Worm (Caenorhabditis elegans) whole organism, early embryonic: ENCODE data around the gene F49H6.8.

Experiments
- B0310.2 ChIP-seq: sonication (generic microtip); optimal IDR thresholded peaks from 2 replicates; lab custom pipeline; 2016; ENCODE audit warnings: mild to moderate bottlenecking, missing genetic modification characterization, missing compliant biosample characterization
- F13C5.2 ChIP-seq: sonication (generic microtip); optimal IDR thresholded peaks from 2 replicates; lab custom pipeline; 2017; ENCODE audit warnings: mild to moderate bottlenecking, missing genetic modification characterization, inconsistent platforms, missing compliant biosample characterization
- aly-1 ChIP-seq: sonication (generic microtip); optimal IDR thresholded peaks from 2 replicates; lab custom pipeline; 2016; ENCODE audit warnings: missing genetic modification characterization, missing compliant biosample characterization
- ama-1 ChIP-seq: fragments of 150-350 bp; optimal IDR thresholded peaks from 2 replicates; lab custom pipeline; 2014
- ceh-13 ChIP-seq: fragments of 200-800 bp; sonication (Bioruptor generic); optimal IDR thresholded peaks from 2 replicates; lab custom pipeline; 2018; ENCODE audit warnings: mild to moderate bottlenecking, missing genetic modification characterization, missing compliant biosample characterization
- ceh-36 ChIP-seq: sonication (generic microtip); optimal IDR thresholded peaks from 2 replicates; lab custom pipeline; 2016; ENCODE audit warnings: missing genetic modification characterization, inconsistent platforms, missing compliant biosample characterization
- ets-7 ChIP-seq: sonication (generic microtip); optimal IDR thresholded peaks from 2 replicates; lab custom pipeline; 2016; ENCODE audit warnings: missing genotype, missing genetic modification characterization, missing compliant biosample characterization
- flt-1 ChIP-seq: fragments of 200-800 bp; sonication (Bioruptor generic); IDR thresholded peaks from 2 replicates; pipeline ENCODE4 v1.3.6; 2022; ENCODE audit warnings: missing genetic modification characterization, missing compliant biosample characterization
- hmbx-1 ChIP-seq: sonication (generic microtip); optimal IDR thresholded peaks from 2 replicates; lab custom pipeline; 2016; ENCODE audit warnings: mild to moderate bottlenecking, missing genetic modification characterization, missing compliant biosample characterization
- hmg-4 ChIP-seq: fragments of 200-800 bp; sonication (Bioruptor generic); optimal IDR thresholded peaks from 2 replicates; lab custom pipeline; 2018; ENCODE audit warnings: mild to moderate bottlenecking, missing genetic modification characterization, missing compliant biosample characterization
- hnd-1 ChIP-seq: sonication (generic microtip); optimal IDR thresholded peaks from 2 replicates; lab custom pipeline; 2016; ENCODE audit warnings: missing genetic modification characterization, missing compliant biosample characterization
- pes-1 ChIP-seq: fragments of 200-800 bp; sonication (Bioruptor generic); IDR thresholded peaks from 2 replicates; pipeline ENCODE4 v1.3.6; 2022; ENCODE audit warnings: missing genetic modification reagents, missing genetic modification characterization, missing compliant biosample characterization
- scrt-1 ChIP-seq: fragments of 200-800 bp; sonication (Bioruptor generic); IDR thresholded peaks from 2 replicates; pipeline ENCODE4 v1.3.6; 2022; ENCODE audit warnings: missing genetic modification characterization, missing compliant biosample characterization
- sea-1 ChIP-seq: fragments of 200-800 bp; sonication (Bioruptor generic); conservative IDR thresholded peaks from 2 replicates; pipeline ENCODE4 v1.3.6; 2022; ENCODE audit warnings: missing genetic modification characterization, missing compliant biosample characterization
- tbx-11 ChIP-seq: fragments of 200-800 bp; sonication (Bioruptor generic); IDR thresholded peaks from 2 replicates; pipeline ENCODE4 v1.3.6; 2022; ENCODE audit warnings: missing genetic modification characterization, missing compliant biosample characterization
- tbx-37 ChIP-seq: fragments of 200-800 bp; sonication (Bioruptor generic); conservative IDR thresholded peaks from 2 replicates; pipeline ENCODE4 v1.3.6; 2022; ENCODE audit warnings: missing genetic modification reagents, missing genetic modification characterization, missing compliant biosample characterization
- tra-4 ChIP-seq: sonication (generic microtip); optimal IDR thresholded peaks from 2 replicates; lab custom pipeline; 2017; ENCODE audit warnings: missing genetic modification characterization, missing compliant biosample characterization

Gene F49H6.8

ce11 chrV:17000204-17000603, 22.3 kb downstream of the F49H6.8 start, which contains the start of gene str-217:
Gene str-217, minus strand, starts transcription at chrV:17000304.
- TF ChIP-seq tbx-11 (GFP tag; lab: Robert Waterston, UW) (no peak), F13C5.2 (no peak), tra-4 (tag; lab: Kevin White, UChicago) (no peak), sea-1 (no peak), scrt-1 (GFP tag; lab: Robert Waterston, UW) (no peak), B0310.2 (tag; lab: Kevin White, UChicago) (no peak), flt-1 (GFP tag; lab: Robert Waterston, UW) (no peak), ama-1 (lab: Kevin White, UChicago) (no peak), aly-1 (tag; lab: Kevin White, UChicago) (no peak), ceh-36 (no peak), pes-1 (GFP tag; lab: Robert Waterston, UW) (no peak), tbx-37 (no peak), ceh-13 (no peak), hnd-1 (tag; lab: Kevin White, UChicago) (no peak), ets-7 (no peak), hmbx-1 (tag; lab: Kevin White, UChicago) (no peak)

- TF ChIP-seq F13C5.2 (no peak), B0310.2 (tag; lab: Kevin White, UChicago) (no peak), hmbx-1 (tag; lab: Kevin White, UChicago) (no peak), ets-7 (no peak), pes-1 (GFP tag; lab: Robert Waterston, UW) (no peak), flt-1 (GFP tag; lab: Robert Waterston, UW) (no peak), ceh-36 (no peak), tbx-37 (no peak), hnd-1 (tag; lab: Kevin White, UChicago) (no peak), hmg-4 (GFP tag; lab: Kevin White, UChicago) (no peak), ama-1 (lab: Kevin White, UChicago) (no peak), scrt-1 (GFP tag; lab: Robert Waterston, UW) (no peak), tbx-11 (GFP tag; lab: Robert Waterston, UW) (no peak), sea-1 (no peak), ceh-13 (no peak), aly-1 (tag; lab: Kevin White, UChicago) (no peak)
These were observed 30.1 kb downstream of the F49H6.8 start for ce11 chrV:16992383-16992782.

ce11 chrV:16991734-16992133, 30.7 kb downstream of the F49H6.8 start, which contains the start of gene srz-95:
Gene srz-95, plus strand, starts transcription at chrV:16992034.
- TF ChIP-seq scrt-1 (GFP tag; lab: Robert Waterston, UW) (no peak), tra-4 (tag; lab: Kevin White, UChicago) (no peak), aly-1 (tag; lab: Kevin White, UChicago) (no peak), tbx-11 (GFP tag; lab: Robert Waterston, UW) (no peak), hmbx-1 (tag; lab: Kevin White, UChicago) (no peak), hnd-1 (tag; lab: Kevin White, UChicago) (no peak), sea-1 (no peak), ets-7 (no peak)

ce11 chrV:16988614-16989013, 33.8 kb downstream of the F49H6.8 start, which contains the start of gene Y102A5C.27:
Gene Y102A5C.27, minus strand, starts transcription at chrV:16988714.
- TF ChIP-seq B0310.2 (tag; lab: Kevin White, UChicago), result no peak
- no peak for TF ChIP-seq pes-1 (GFP tag; lab: Robert Waterston, UW)
- no peak for TF ChIP-seq tbx-11 (GFP tag; lab: Robert Waterston, UW)
- TF ChIP-seq ama-1 (lab: Kevin White, UChicago), result no peak
- TF ChIP-seq aly-1 (tag; lab: Kevin White, UChicago), result no peak
- TF ChIP-seq tra-4 (tag; lab: Kevin White, UChicago), result no peak
- TF ChIP-seq ets-7, result no peak
- TF ChIP-seq sea-1, result no peak
- no peak for TF ChIP-seq scrt-1 (GFP tag; lab: Robert Waterston, UW)
- no peak for TF ChIP-seq ceh-36
- no peak for TF ChIP-seq hmg-4 (GFP tag; lab: Kevin White, UChicago)
- no peak for TF ChIP-seq tbx-37
- no peak for TF ChIP-seq F13C5.2

- TF ChIP-seq tbx-37, result no peak
- TF ChIP-seq ama-1 (lab: Kevin White, UChicago), result no peak
- TF ChIP-seq ets-7, result no peak
- no peak for TF ChIP-seq hmbx-1 (tag; lab: Kevin White, UChicago)
- no peak for TF ChIP-seq tra-4 (tag; lab: Kevin White, UChicago)
- TF ChIP-seq aly-1 (tag; lab: Kevin White, UChicago), result no peak
- TF ChIP-seq ceh-13, result no peak
- TF ChIP-seq tbx-11 (GFP tag; lab: Robert Waterston, UW), result no peak
- no peak for TF ChIP-seq hnd-1 (tag; lab: Kevin White, UChicago)
- no peak for TF ChIP-seq ceh-36
- no peak for TF ChIP-seq sea-1
- no peak for TF ChIP-seq F13C5.2
- TF ChIP-seq flt-1 (GFP tag; lab: Robert Waterston, UW), result no peak
- TF ChIP-seq pes-1 (GFP tag; lab: Robert Waterston, UW), result no peak
- no peak for TF ChIP-seq B0310.2 (tag; lab: Kevin White, UChicago)
- TF ChIP-seq hmg-4 (GFP tag; lab: Kevin White, UChicago), result no peak
- TF ChIP-seq scrt-1 (GFP tag; lab: Robert Waterston, UW), result no peak
These were observed 34.7 kb downstream of the F49H6.8 start for ce11 chrV:16987783-16988182.

ce11 chrV:16987035-16987434, 35.4 kb downstream of the F49H6.8 start, which contains the start of gene Y102A5C.40:
Gene Y102A5C.40, minus strand, starts transcription at chrV:16987135.
- no peak for TF ChIP-seq flt-1 (GFP tag; lab: Robert Waterston, UW)
- no peak for TF ChIP-seq B0310.2 (tag; lab: Kevin White, UChicago)
- TF ChIP-seq tra-4 (tag; lab: Kevin White, UChicago), result no peak
- no peak for TF ChIP-seq ceh-36
- no peak for TF ChIP-seq tbx-11 (GFP tag; lab: Robert Waterston, UW)
- TF ChIP-seq pes-1 (GFP tag; lab: Robert Waterston, UW), result no peak
- no peak for TF ChIP-seq hmbx-1 (tag; lab: Kevin White, UChicago)
- TF ChIP-seq hmg-4 (GFP tag; lab: Kevin White, UChicago), result no peak
- no peak for TF ChIP-seq hnd-1 (tag; lab: Kevin White, UChicago)
- TF ChIP-seq ceh-13, result no peak
- TF ChIP-seq ama-1 (lab: Kevin White, UChicago), result no peak
- TF ChIP-seq aly-1 (tag; lab: Kevin White, UChicago), result no peak
- TF ChIP-seq tbx-37, result no peak
- TF ChIP-seq sea-1, result no peak
- no peak for TF ChIP-seq scrt-1 (GFP tag; lab: Robert Waterston, UW)

- TF ChIP-seq pes-1 (GFP tag; lab: Robert Waterston, UW) (no peak), ama-1 (lab: Kevin White, UChicago) (no peak), ceh-36 (no peak), ceh-13 (no peak), tbx-37 (no peak), hmbx-1 (tag; lab: Kevin White, UChicago) (no peak), tra-4 (tag; lab: Kevin White, UChicago) (no peak)
These were observed 42.1 kb downstream of the F49H6.8 start, which contains the start of gene srz-54 for ce11 chrV:16980368-16980767. Gene srz-54, plus strand, starts transcription at chrV:16980668.
